Fruit fly (Drosophila melanogaster): Measurements from ENCODE around the gene CG11951.

DNA sequence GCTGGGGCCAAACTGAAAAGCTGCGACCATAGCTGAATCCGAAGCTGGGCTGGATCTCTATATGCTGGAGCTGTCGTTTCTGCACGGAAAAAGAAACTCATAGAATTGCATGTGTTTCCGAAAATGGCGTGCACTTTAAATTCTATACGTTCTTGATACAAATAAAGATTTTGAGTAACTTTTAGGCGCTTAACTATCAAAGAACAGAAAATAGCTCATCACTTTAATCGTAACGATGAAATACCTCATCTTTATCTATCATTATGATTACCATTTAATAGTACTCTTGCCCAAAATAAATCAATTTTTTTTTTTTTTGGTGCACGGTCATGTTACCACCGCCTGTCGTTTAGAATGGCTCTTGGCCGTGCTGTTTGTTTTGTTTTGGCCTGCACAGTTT is 26.8 kb downstream of the CG11951 start:
- TF ChIP-seq psq (optimal IDR thresholded peaks at IDR 0.05) (no peak), insv (optimal IDR thresholded peaks at IDR 0.05) (no peak), Sin3A (optimal IDR thresholded peaks at IDR 0.05) (no peak), ttk (optimal IDR thresholded peaks at IDR 0.05) (no peak), h (optimal IDR thresholded peaks at IDR 0.05) (no peak), Myc (optimal IDR thresholded peaks at IDR 0.05) (no peak)

Measured in Kc167 (cell line).